Worm (Caenorhabditis elegans) whole organism, L4 larva: ENCODE measurements around the gene C18H2.5.

ENCODE experiments used
- D1046.2 ChIP-seq: fragments of 200-800 bp; sonication (Bioruptor generic); IDR thresholded peaks from 2 replicates; pipeline ENCODE4 v1.3.6; 2022; ENCODE audit warnings: missing genetic modification characterization, missing compliant biosample characterization
- F26F4.8 ChIP-seq: fragments of 200-800 bp; sonication (Bioruptor generic); conservative IDR thresholded peaks from 2 replicates; pipeline ENCODE4 v1.3.6; 2022; ENCODE audit warnings: missing genetic modification characterization, missing compliant biosample characterization
- F44E2.7 ChIP-seq: fragments of 200-800 bp; sonication (Bioruptor generic); IDR thresholded peaks from 2 replicates; pipeline ENCODE4 v2.1.2; 2022; ENCODE audit warnings: missing genetic modification characterization, missing compliant biosample characterization
- T20F7.1 ChIP-seq: fragments of 200-800 bp; sonication (Bioruptor generic); optimal IDR thresholded peaks from 2 replicates; lab custom pipeline; 2018; ENCODE audit warnings: mild to moderate bottlenecking, missing genetic modification characterization, missing compliant biosample characterization
- T26A8.4 ChIP-seq: fragments of 200-800 bp; sonication (Bioruptor generic); IDR thresholded peaks from 2 replicates; pipeline ENCODE4 v1.3.6; 2022; ENCODE audit warnings: missing genetic modification characterization, missing compliant biosample characterization
- Y105C5A.15 ChIP-seq: fragments of 200-800 bp; sonication (Bioruptor generic); IDR thresholded peaks from 2 replicates; pipeline ENCODE4 v1.3.6; 2022; ENCODE audit warnings: missing genetic modification characterization, missing compliant biosample characterization
- Y48G9A.11 ChIP-seq: fragments of 200-800 bp; sonication (Bioruptor generic); IDR thresholded peaks from 2 replicates; pipeline ENCODE4 v1.3.6; 2022; ENCODE audit warnings: missing genetic modification reagents, missing genetic modification characterization, missing compliant biosample characterization
- ZK546.5 ChIP-seq, 2 experiments: sonication (generic microtip); optimal IDR thresholded peaks; 2 replicates each; lab custom pipeline; 2017; ENCODE audit warnings: missing biosample characterization in 2 of 2, missing genetic modification characterization in 2 of 2
- aly-2 ChIP-seq: sonication (generic microtip); optimal IDR thresholded peaks from 2 replicates; lab custom pipeline; 2018; ENCODE audit warnings: missing biosample characterization, missing genetic modification characterization
- ceh-20 ChIP-seq: fragments of 200-800 bp; sonication (Bioruptor generic); IDR thresholded peaks from 2 replicates; pipeline ENCODE4 v1.3.6; 2022; ENCODE audit warnings: missing genetic modification reagents, missing genetic modification characterization, missing compliant biosample characterization
- ceh-28 ChIP-seq: fragments of 150-350 bp; optimal IDR thresholded peaks from 2 replicates; lab custom pipeline; 2014; ENCODE audit warnings: missing biosample characterization, missing genetic modification reagents, missing genetic modification characterization
- ceh-44 ChIP-seq: fragments of 200-800 bp; sonication (Bioruptor generic); IDR thresholded peaks from 2 replicates; pipeline ENCODE4 v1.3.6; 2022; ENCODE audit warnings: missing genetic modification reagents, missing genetic modification characterization, missing compliant biosample characterization
- cey-2 ChIP-seq: sonication (generic microtip); optimal IDR thresholded peaks from 3 replicates; lab custom pipeline; 2017; ENCODE audit warnings: missing genetic modification characterization, mild to moderate bottlenecking, missing compliant biosample characterization, antibody characterized with exemption, borderline replicate concordance; ENCODE audit not compliant: insufficient read depth
- ctbp-1 ChIP-seq: fragments of 200-800 bp; sonication (Bioruptor generic); IDR thresholded peaks from 2 replicates; pipeline ENCODE4 v1.3.6; 2022; ENCODE audit warnings: missing genetic modification reagents, missing genetic modification characterization, missing compliant biosample characterization
- daf-19 ChIP-seq: fragments of 200-800 bp; sonication (Bioruptor generic); conservative IDR thresholded peaks from 2 replicates; pipeline ENCODE4 v1.3.6; 2022; ENCODE audit warnings: missing genetic modification characterization, missing compliant biosample characterization
- daf-8 ChIP-seq: fragments of 200-800 bp; sonication (Bioruptor generic); IDR thresholded peaks from 2 replicates; pipeline ENCODE4 v1.3.6; 2022; ENCODE audit warnings: missing genetic modification characterization, missing compliant biosample characterization
- dmd-6 ChIP-seq: fragments of 200-800 bp; sonication (Bioruptor generic); IDR thresholded peaks from 2 replicates; pipeline ENCODE4 v1.3.6; 2022; ENCODE audit warnings: missing genetic modification reagents, missing genetic modification characterization, missing compliant biosample characterization
- dmd-8 ChIP-seq: fragments of 200-800 bp; sonication (Bioruptor generic); IDR thresholded peaks from 2 replicates; pipeline ENCODE4 v1.3.6; 2022; ENCODE audit warnings: missing genetic modification characterization, missing compliant biosample characterization
- dmd-9 ChIP-seq: fragments of 200-800 bp; sonication (Bioruptor generic); IDR thresholded peaks from 2 replicates; pipeline ENCODE4 v1.3.6; 2022; ENCODE audit warnings: missing genetic modification reagents, missing genetic modification characterization, missing compliant biosample characterization
- dve-1 ChIP-seq: sonication (generic microtip); optimal IDR thresholded peaks from 2 replicates; lab custom pipeline; 2017; ENCODE audit warnings: antibody characterized with exemption, mild to moderate bottlenecking, missing genetic modification characterization, missing compliant biosample characterization; ENCODE audit not compliant: insufficient read depth
- fkh-10 ChIP-seq: fragments of 150-350 bp; optimal IDR thresholded peaks from 2 replicates; lab custom pipeline; 2014; ENCODE audit warnings: missing biosample characterization, missing genetic modification reagents, missing genetic modification characterization
- gei-8 ChIP-seq: fragments of 200-800 bp; sonication (Bioruptor generic); optimal IDR thresholded peaks from 2 replicates; lab custom pipeline; 2018; ENCODE audit warnings: mild to moderate bottlenecking, missing genetic modification characterization, missing compliant biosample characterization
- hif-1 ChIP-seq, 2 experiments: sonication (generic microtip); optimal IDR thresholded peaks; 2 replicates each; lab custom pipeline; 2016 to 2017; ENCODE audit warnings: missing compliant biosample characterization in 2 of 2, missing genetic modification characterization in 2 of 2, missing genetic modification reagents in 2 of 2, missing genotype in 2 of 2, mild to moderate bottlenecking in 1 of 2
- hlh-11 ChIP-seq: fragments of 200-800 bp; sonication (Bioruptor generic); optimal IDR thresholded peaks from 2 replicates; lab custom pipeline; 2018; ENCODE audit warnings: mild to moderate bottlenecking, missing genetic modification characterization, missing compliant biosample characterization
- lim-7 ChIP-seq: fragments of 200-800 bp; sonication (Bioruptor generic); IDR thresholded peaks from 2 replicates; pipeline ENCODE4 v1.3.6; 2022; ENCODE audit warnings: missing genetic modification characterization, missing compliant biosample characterization
- lin-13 ChIP-seq: fragments of 150-350 bp; optimal IDR thresholded peaks from 2 replicates; lab custom pipeline; 2014; ENCODE audit warnings: missing biosample characterization, missing genetic modification reagents, missing genetic modification characterization
- lin-15B ChIP-seq: fragments of 150-350 bp; sonication (generic microtip); optimal IDR thresholded peaks from 3 replicates; lab custom pipeline; 2014; ENCODE audit warnings: missing biosample characterization, missing genetic modification characterization
- madf-9 ChIP-seq: fragments of 200-800 bp; sonication (Bioruptor generic); conservative IDR thresholded peaks from 2 replicates; pipeline ENCODE4 v1.3.6; 2022; ENCODE audit warnings: missing genetic modification reagents, missing genetic modification characterization, missing compliant biosample characterization
- mdt-29 ChIP-seq: fragments of 200-800 bp; sonication (Bioruptor generic); IDR thresholded peaks from 2 replicates; pipeline ENCODE4 v1.3.6; 2022; ENCODE audit warnings: missing genetic modification reagents, missing genetic modification characterization, missing compliant biosample characterization
- mep-1 ChIP-seq: fragments of 150-350 bp; sonication (generic microtip); optimal IDR thresholded peaks from 3 replicates; lab custom pipeline; 2014; ENCODE audit warnings: missing biosample characterization, missing genetic modification characterization
- mes-2 ChIP-seq: sonication (generic microtip); optimal IDR thresholded peaks from 2 replicates; lab custom pipeline; 2016; ENCODE audit warnings: missing genotype, mild to moderate bottlenecking, missing genetic modification characterization, missing compliant biosample characterization; ENCODE audit not compliant: poor library complexity, severe bottlenecking
- mxl-2 ChIP-seq: fragments of 200-800 bp; sonication (Bioruptor generic); conservative IDR thresholded peaks from 2 replicates; pipeline ENCODE4 v1.3.6; 2022; ENCODE audit warnings: missing genetic modification reagents, missing genetic modification characterization, missing compliant biosample characterization
- mxl-3 ChIP-seq: fragments of 200-800 bp; sonication (Bioruptor generic); optimal IDR thresholded peaks from 2 replicates; lab custom pipeline; 2018; ENCODE audit warnings: mild to moderate bottlenecking, missing genetic modification characterization, missing compliant biosample characterization
- nhr-10 ChIP-seq: fragments of 150-350 bp; optimal IDR thresholded peaks from 2 replicates; lab custom pipeline; 2014; ENCODE audit warnings: missing biosample characterization, missing genetic modification characterization
- nhr-237 ChIP-seq: sonication (generic microtip); optimal IDR thresholded peaks from 2 replicates; lab custom pipeline; 2017; ENCODE audit warnings: missing biosample characterization, missing genetic modification characterization
- nhr-41 ChIP-seq: fragments of 200-800 bp; sonication (Bioruptor generic); IDR thresholded peaks from 2 replicates; pipeline ENCODE4 v1.3.6; 2022; ENCODE audit warnings: missing genetic modification reagents, missing genetic modification characterization, missing compliant biosample characterization
- nhr-42 ChIP-seq: fragments of 200-800 bp; sonication (Bioruptor generic); IDR thresholded peaks from 2 replicates; pipeline ENCODE4 v1.3.6; 2022; ENCODE audit warnings: missing genetic modification characterization, missing compliant biosample characterization
- nhr-6 ChIP-seq: fragments of 150-350 bp; optimal IDR thresholded peaks from 2 replicates; lab custom pipeline; 2014; ENCODE audit warnings: missing biosample characterization, missing genetic modification characterization
- nhr-76 ChIP-seq: fragments of 150-350 bp; optimal IDR thresholded peaks from 2 replicates; lab custom pipeline; 2014; ENCODE audit warnings: missing biosample characterization, missing genetic modification characterization
- pqm-1 ChIP-seq: sonication (generic microtip); optimal IDR thresholded peaks from 2 replicates; lab custom pipeline; 2017; ENCODE audit warnings: missing biosample characterization, missing genetic modification characterization
- rbr-2 ChIP-seq: sonication (generic microtip); optimal IDR thresholded peaks from 2 replicates; lab custom pipeline; 2016; ENCODE audit warnings: missing genotype, missing genetic modification characterization, missing compliant biosample characterization
- saeg-2 ChIP-seq: fragments of 200-800 bp; sonication (Bioruptor generic); IDR thresholded peaks from 2 replicates; pipeline ENCODE4 v1.3.6; 2022; ENCODE audit warnings: missing genetic modification reagents, missing genetic modification characterization, missing compliant biosample characterization
- sdz-12 ChIP-seq: fragments of 200-800 bp; sonication (Bioruptor generic); optimal IDR thresholded peaks from 2 replicates; lab custom pipeline; 2018; ENCODE audit warnings: mild to moderate bottlenecking, missing genetic modification characterization, missing compliant biosample characterization
- snpc-4 ChIP-seq: fragments of 150-350 bp; optimal IDR thresholded peaks from 2 replicates; lab custom pipeline; 2014; ENCODE audit warnings: missing biosample characterization, missing genetic modification characterization
- spr-3 ChIP-seq: fragments of 200-800 bp; sonication (Bioruptor generic); optimal IDR thresholded peaks from 2 replicates; lab custom pipeline; 2018; ENCODE audit warnings: mild to moderate bottlenecking, missing genetic modification characterization, missing compliant biosample characterization
- unc-130 ChIP-seq: sonication (generic microtip); optimal IDR thresholded peaks from 2 replicates; lab custom pipeline; 2016; ENCODE audit warnings: missing genetic modification reagents, missing genetic modification characterization, missing compliant biosample characterization
- unc-62 ChIP-seq, 3 experiments: fragments of 150-350 bp in 1 of 3; sonication (generic microtip); optimal IDR thresholded peaks in 2 of 3; peaks in 1 of 3; 1 replicate in 1 of 3; 2 replicates in 2 of 3; lab custom pipeline; 2014 to 2017; ENCODE audit warnings: missing biosample characterization in 3 of 3, missing genetic modification characterization in 3 of 3, missing genetic modification reagents in 3 of 3, missing genotype in 1 of 3
- vab-7 ChIP-seq: fragments of 200-800 bp; sonication (Bioruptor generic); IDR thresholded peaks from 2 replicates; pipeline ENCODE4 v1.3.6; 2022; ENCODE audit warnings: missing genetic modification reagents, missing genetic modification characterization, missing compliant biosample characterization
- zip-11 ChIP-seq: fragments of 200-800 bp; sonication (Bioruptor generic); IDR thresholded peaks from 2 replicates; pipeline ENCODE4 v1.3.6; 2022; ENCODE audit warnings: missing genetic modification characterization, missing compliant biosample characterization
- ztf-7 ChIP-seq: fragments of 150-350 bp; optimal IDR thresholded peaks from 2 replicates; lab custom pipeline; 2014; ENCODE audit warnings: missing biosample characterization, missing genetic modification characterization

C18H2.5 gene

DNA sequence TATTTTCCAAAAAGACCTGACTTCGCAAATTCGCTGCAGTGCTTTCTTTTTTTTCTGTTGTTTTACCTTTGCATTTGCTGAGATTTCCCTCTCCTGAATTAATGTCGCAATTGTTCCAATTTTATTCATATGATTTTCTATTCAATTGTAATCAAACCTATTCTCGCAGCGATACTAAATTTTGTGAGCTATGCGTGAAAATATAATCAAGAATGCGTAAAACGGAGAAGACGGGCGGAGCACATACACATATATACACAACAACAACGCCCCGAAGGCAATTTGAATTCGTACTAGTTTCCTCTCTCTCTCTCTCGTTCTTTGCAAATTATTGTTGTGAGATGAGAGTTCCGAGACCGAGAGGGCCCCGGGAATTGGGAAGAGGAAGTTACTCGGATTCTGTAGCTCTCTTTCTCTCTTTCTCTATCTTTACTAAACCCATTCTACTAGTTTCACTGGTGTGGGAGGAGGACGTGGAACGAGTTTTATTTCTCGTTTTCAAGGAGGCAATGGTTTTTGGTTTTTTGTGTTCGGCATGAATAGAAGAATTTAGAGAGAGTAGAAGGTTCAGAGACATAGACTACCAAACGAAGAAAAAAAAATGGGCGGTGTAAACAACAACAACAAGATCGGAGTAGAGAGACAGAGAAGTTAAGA lies 29.4 kb upstream of the C18H2.5 start (continued):
- TF ChIP-seq hlh-11 (tag; lab: Kevin White, UChicago): peak; percentile 57
- no peak for TF ChIP-seq lin-13 (GFP tag; lab: Kevin White, UChicago)
- peak; percentile 58 for TF ChIP-seq rbr-2 (tag; lab: Kevin White, UChicago)
- TF ChIP-seq lim-7 (GFP tag; lab: Robert Waterston, UW): no peak
- TF ChIP-seq madf-9 (GFP tag; lab: Robert Waterston, UW): no peak
- TF ChIP-seq F26F4.8 (GFP tag; lab: Robert Waterston, UW): no peak
- TF ChIP-seq nhr-76: peak; percentile 9
- TF ChIP-seq snpc-4: no peak
- TF ChIP-seq ztf-7: no peak
- TF ChIP-seq hif-1 (tag; optimal IDR thresholded peaks at IDR 0.05; lab: Kevin White, UChicago): peak in 1 of 2 experiments; percentile 45
- no peak for TF ChIP-seq nhr-237 (tag; lab: Kevin White, UChicago)
- TF ChIP-seq T26A8.4 (GFP tag; lab: Robert Waterston, UW): no peak
- TF ChIP-seq gei-8: no peak
- no peak for TF ChIP-seq pqm-1 (tag; lab: Kevin White, UChicago)
- TF ChIP-seq ctbp-1 (GFP tag; lab: Robert Waterston, UW): peak; percentile 51; the same call in 1 of the 2 replicates
- no peak for TF ChIP-seq nhr-10 (tag; lab: Kevin White, UChicago)
- peak; percentile 35; the same call in 1 of the 2 replicates for TF ChIP-seq ceh-20 (GFP tag; lab: Robert Waterston, UW)
- TF ChIP-seq lin-15B (tag; lab: Kevin White, UChicago): no peak
- TF ChIP-seq mxl-3 (GFP tag; lab: Kevin White, UChicago): no peak
- TF ChIP-seq dmd-6 (GFP tag; lab: Robert Waterston, UW): 0 out of 2 replicates have a peak, but pooled peaks have one; percentile 23
- peak in 1 of 2 experiments; percentile 93 for TF ChIP-seq unc-62 (GFP tag; optimal IDR thresholded peaks at IDR 0.05 in 1 of 2; lab: Kevin White, UChicago)
- peak; percentile 10 for TF ChIP-seq unc-62 (tag; optimal IDR thresholded peaks at IDR 0.05; lab: Kevin White, UChicago)
- TF ChIP-seq vab-7: no peak
- TF ChIP-seq nhr-42 (GFP tag; lab: Robert Waterston, UW): no peak
- TF ChIP-seq ceh-44 (GFP tag; lab: Robert Waterston, UW): no peak
- no peak for TF ChIP-seq dmd-9 (GFP tag; lab: Robert Waterston, UW)
- TF ChIP-seq mxl-2 (GFP tag; lab: Robert Waterston, UW): no peak
- no peak for TF ChIP-seq unc-130 (GFP tag; lab: Kevin White, UChicago)
- TF ChIP-seq mep-1 (tag; lab: Kevin White, UChicago): peak; percentile 65
- TF ChIP-seq Y105C5A.15 (GFP tag; lab: Robert Waterston, UW): no peak
- TF ChIP-seq T20F7.1 (GFP tag; lab: Kevin White, UChicago): no peak
- no peak for TF ChIP-seq cey-2 (tag; lab: Kevin White, UChicago)
- no peak for TF ChIP-seq daf-8 (GFP tag; lab: Robert Waterston, UW)
- no peak for TF ChIP-seq aly-2 (tag; lab: Kevin White, UChicago)
- no peak for TF ChIP-seq F44E2.7
- TF ChIP-seq daf-19 (GFP tag; lab: Robert Waterston, UW): no peak
- no peak for TF ChIP-seq saeg-2 (GFP tag; lab: Robert Waterston, UW)
- TF ChIP-seq Y48G9A.11 (GFP tag; lab: Robert Waterston, UW): no peak
- no peak for TF ChIP-seq dmd-8
- no peak for TF ChIP-seq ceh-28 (tag; lab: Kevin White, UChicago)
- peak; percentile 68 for TF ChIP-seq dve-1 (tag; lab: Kevin White, UChicago)
- no peak for TF ChIP-seq mdt-29 (GFP tag; lab: Robert Waterston, UW)
- no peak for TF ChIP-seq mes-2
- no peak for TF ChIP-seq nhr-41
- no peak for TF ChIP-seq spr-3 (GFP tag; lab: Kevin White, UChicago)
- no peak for TF ChIP-seq nhr-6 (tag; lab: Kevin White, UChicago)
- TF ChIP-seq D1046.2 (GFP tag; lab: Robert Waterston, UW): no peak
- TF ChIP-seq sdz-12: no peak
- TF ChIP-seq ZK546.5 (tag; optimal IDR thresholded peaks at IDR 0.05; lab: Kevin White, UChicago): no peak
- peak; percentile 72 for TF ChIP-seq fkh-10 (GFP tag; lab: Kevin White, UChicago)
- TF ChIP-seq zip-11: no peak
